Worm (Caenorhabditis elegans) whole organism, L1 larva: Measurements from ENCODE around the gene srh-74.

Experiments used
- F16B12.6 ChIP-seq: fragments of 150-350 bp; optimal IDR thresholded peaks from 2 replicates; lab custom pipeline; 2014; ENCODE audit warnings: missing biosample characterization, missing genetic modification characterization
- alr-1 ChIP-seq: fragments of 200-800 bp; sonication (Bioruptor generic); optimal IDR thresholded peaks from 2 replicates; lab custom pipeline; 2018; ENCODE audit warnings: borderline replicate concordance, mild to moderate bottlenecking, missing genetic modification characterization, missing compliant biosample characterization
- blmp-1 ChIP-seq: fragments of 150-350 bp; optimal IDR thresholded peaks from 2 replicates; lab custom pipeline; 2014; ENCODE audit warnings: missing biosample characterization, missing genetic modification characterization
- efl-3 ChIP-seq: fragments of 200-800 bp; sonication (Bioruptor generic); optimal IDR thresholded peaks from 2 replicates; lab custom pipeline; 2018; ENCODE audit warnings: mild to moderate bottlenecking, missing genetic modification characterization, missing compliant biosample characterization
- egl-27 ChIP-seq, 2 experiments: fragments of 150-350 bp in 1 of 2; sonication (generic microtip); optimal IDR thresholded peaks; 3 replicates each; lab custom pipeline; 2017 to 2018; ENCODE audit warnings: missing biosample characterization in 2 of 2, missing genetic modification characterization in 2 of 2, missing genetic modification reagents in 2 of 2
- ets-5 ChIP-seq: fragments of 200-800 bp; sonication (Bioruptor generic); IDR thresholded peaks from 2 replicates; pipeline ENCODE4 v1.3.6; 2022; ENCODE audit warnings: missing genetic modification characterization, missing compliant biosample characterization
- fkh-4 ChIP-seq: sonication (generic microtip); optimal IDR thresholded peaks from 2 replicates; lab custom pipeline; 2016; ENCODE audit warnings: missing compliant biosample characterization, missing genetic modification characterization, borderline replicate concordance
- hlh-4 ChIP-seq: sonication (generic microtip); optimal IDR thresholded peaks from 2 replicates; lab custom pipeline; 2016; ENCODE audit warnings: mild to moderate bottlenecking, missing genetic modification characterization, missing compliant biosample characterization
- isw-1 ChIP-seq: fragments of 200-800 bp; sonication (Bioruptor generic); IDR thresholded peaks from 2 replicates; pipeline ENCODE4 v1.3.6; 2022; ENCODE audit warnings: missing genetic modification characterization, missing compliant biosample characterization
- jun-1 ChIP-seq: fragments of 150-350 bp; optimal IDR thresholded peaks from 2 replicates; lab custom pipeline; 2014; ENCODE audit warnings: missing biosample characterization, missing genetic modification reagents, missing genetic modification characterization
- lin-13 ChIP-seq: fragments of 150-350 bp; optimal IDR thresholded peaks from 2 replicates; lab custom pipeline; 2014; ENCODE audit warnings: missing biosample characterization, missing genetic modification reagents, missing genetic modification characterization
- lin-35 ChIP-seq, 2 experiments: fragments of 150-350 bp; optimal IDR thresholded peaks; 2 replicates each; lab custom pipeline; 2014; ENCODE audit warnings: missing biosample characterization in 2 of 2, missing genetic modification characterization in 2 of 2, missing genetic modification reagents in 2 of 2
- lin-39 ChIP-seq: fragments of 150-350 bp; optimal IDR thresholded peaks from 2 replicates; lab custom pipeline; 2014; ENCODE audit warnings: missing biosample characterization, missing genetic modification reagents, missing genetic modification characterization
- lir-3 ChIP-seq: sonication (generic microtip); optimal IDR thresholded peaks from 2 replicates; lab custom pipeline; 2016; ENCODE audit warnings: mild to moderate bottlenecking, missing genetic modification characterization, moderate library complexity, missing compliant biosample characterization; ENCODE audit not compliant: poor library complexity
- mef-2 ChIP-seq: fragments of 150-350 bp; optimal IDR thresholded peaks from 2 replicates; lab custom pipeline; 2014; ENCODE audit warnings: missing biosample characterization, missing genetic modification characterization
- mep-1 ChIP-seq: fragments of 150-350 bp; optimal IDR thresholded peaks from 2 replicates; lab custom pipeline; 2014; ENCODE audit warnings: missing biosample characterization, missing genetic modification characterization
- nhr-11 ChIP-seq: fragments of 150-350 bp; optimal IDR thresholded peaks from 2 replicates; lab custom pipeline; 2014; ENCODE audit warnings: missing biosample characterization, missing genetic modification characterization
- nhr-19 ChIP-seq: fragments of 200-800 bp; sonication (Bioruptor generic); conservative IDR thresholded peaks from 2 replicates; pipeline ENCODE4 v1.3.6; 2022; ENCODE audit warnings: missing genetic modification characterization, missing compliant biosample characterization
- nhr-237 ChIP-seq: fragments of 150-350 bp; optimal IDR thresholded peaks from 2 replicates; lab custom pipeline; 2014; ENCODE audit warnings: missing biosample characterization, missing genetic modification characterization
- nhr-28 ChIP-seq: fragments of 150-350 bp; optimal IDR thresholded peaks from 2 replicates; lab custom pipeline; 2014; ENCODE audit warnings: missing biosample characterization, missing genetic modification characterization
- nhr-71 ChIP-seq: sonication (generic microtip); optimal IDR thresholded peaks from 2 replicates; lab custom pipeline; 2016; ENCODE audit warnings: mild to moderate bottlenecking, missing genetic modification characterization, moderate library complexity, missing compliant biosample characterization
- nhr-77 ChIP-seq: fragments of 150-350 bp; optimal IDR thresholded peaks from 2 replicates; lab custom pipeline; 2014; ENCODE audit warnings: missing biosample characterization, missing genetic modification characterization
- nhr-85 ChIP-seq: sonication (generic microtip); peaks from one replicate; lab custom pipeline; 2016; ENCODE audit warnings: missing genetic modification characterization, inconsistent platforms, missing compliant biosample characterization
- rnt-1 ChIP-seq: sonication (generic microtip); optimal IDR thresholded peaks from 2 replicates; lab custom pipeline; 2016; ENCODE audit warnings: mild to moderate bottlenecking, missing genetic modification characterization, moderate library complexity, missing compliant biosample characterization
- snu-23 ChIP-seq: sonication (generic microtip); optimal IDR thresholded peaks from 2 replicates; lab custom pipeline; 2016; ENCODE audit warnings: missing genetic modification characterization, missing compliant biosample characterization
- sptf-1 ChIP-seq: fragments of 150-350 bp; optimal IDR thresholded peaks from 2 replicates; lab custom pipeline; 2014; ENCODE audit warnings: missing biosample characterization, missing genetic modification characterization
- swsn-7 ChIP-seq: sonication (generic microtip); optimal IDR thresholded peaks from 2 replicates; lab custom pipeline; 2016; ENCODE audit warnings: missing genetic modification characterization, missing compliant biosample characterization
- tbx-2 ChIP-seq: sonication (generic microtip); optimal IDR thresholded peaks from 2 replicates; lab custom pipeline; 2016; ENCODE audit warnings: missing genetic modification characterization, missing compliant biosample characterization
- unc-130 ChIP-seq: fragments of 150-350 bp; optimal IDR thresholded peaks from 2 replicates; lab custom pipeline; 2017; ENCODE audit warnings: missing biosample characterization, missing genetic modification characterization, inconsistent platforms
- unc-30 ChIP-seq: sonication (generic microtip); optimal IDR thresholded peaks from 2 replicates; lab custom pipeline; 2017; ENCODE audit warnings: missing biosample characterization, missing genetic modification characterization
- unc-86 ChIP-seq: sonication (generic microtip); optimal IDR thresholded peaks from 2 replicates; lab custom pipeline; 2016; ENCODE audit warnings: missing genetic modification characterization, missing compliant biosample characterization
- unc-98 ChIP-seq: fragments of 200-800 bp; sonication (Bioruptor generic); IDR thresholded peaks from 2 replicates; pipeline ENCODE4 v1.3.6; 2022; ENCODE audit warnings: missing genetic modification characterization, missing compliant biosample characterization
- vab-15 ChIP-seq: sonication (generic microtip); optimal IDR thresholded peaks from 2 replicates; lab custom pipeline; 2017; ENCODE audit warnings: missing genotype, mild to moderate bottlenecking, missing genetic modification characterization, missing compliant biosample characterization
- zag-1 ChIP-seq: fragments of 150-350 bp; optimal IDR thresholded peaks from 2 replicates; lab custom pipeline; 2014; ENCODE audit warnings: missing biosample characterization, missing genetic modification characterization
- zip-4 ChIP-seq: fragments of 200-800 bp; sonication (Bioruptor generic); optimal IDR thresholded peaks from 2 replicates; lab custom pipeline; 2018; ENCODE audit warnings: mild to moderate bottlenecking, missing genetic modification characterization, moderate library complexity, missing compliant biosample characterization
- ztf-11 ChIP-seq, 2 experiments: sonication (generic microtip); optimal IDR thresholded peaks; 2 replicates each; lab custom pipeline; 2016 to 2017; ENCODE audit warnings: missing genetic modification characterization in 2 of 2, missing biosample characterization in 1 of 2, missing compliant biosample characterization in 1 of 2
- ztf-4 ChIP-seq: fragments of 150-350 bp; optimal IDR thresholded peaks from 2 replicates; lab custom pipeline; 2014; ENCODE audit warnings: missing biosample characterization, missing genetic modification characterization

Gene srh-74

ce11 chrV:11057043-11057442, 8.5 kb upstream of the srh-74 start, which contains the start of gene srh-75:
TSS of gene srh-75 (minus strand) at chrV:11057143.
- TF ChIP-seq egl-27 (tag; optimal IDR thresholded peaks at IDR 0.05; lab: Kevin White, UChicago) (no peak), unc-86 (no peak), nhr-85 (tag; lab: Kevin White, UChicago) (no peak), nhr-28 (tag; lab: Kevin White, UChicago) (no peak), unc-98 (no peak), rnt-1 (no peak), isw-1 (GFP tag; lab: Robert Waterston, UW) (no peak), zag-1 (tag; lab: Kevin White, UChicago) (no peak), ets-5 (GFP tag; lab: Robert Waterston, UW) (no peak), blmp-1 (tag; lab: Kevin White, UChicago) (no peak)

DNA sequence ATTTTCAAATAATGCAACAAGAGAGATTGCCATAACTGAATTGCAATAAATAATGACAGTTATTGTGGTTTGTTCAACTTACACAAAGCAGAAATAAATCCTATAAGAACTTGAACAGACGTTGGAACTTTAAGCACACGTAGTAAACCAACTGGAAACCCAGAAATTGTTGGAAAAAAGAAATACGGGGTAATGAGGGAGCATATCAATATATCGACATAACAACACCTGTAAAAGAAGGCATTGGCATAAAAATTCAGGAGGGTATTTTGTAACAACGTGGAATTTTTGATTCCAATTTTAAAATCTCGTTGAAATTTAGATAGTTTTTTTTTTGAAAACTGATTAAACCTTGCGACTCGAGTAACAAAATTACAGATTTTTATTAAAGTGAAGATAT, 7.9 kb upstream of the srh-74 start:
- TF ChIP-seq lin-39 (tag; lab: Kevin White, UChicago) (no peak), mep-1 (tag; lab: Kevin White, UChicago) (no peak), unc-130 (tag; lab: Kevin White, UChicago) (no peak), egl-27 (tag; optimal IDR thresholded peaks at IDR 0.05; lab: Kevin White, UChicago) (no peak), vab-15 (tag; lab: Kevin White, UChicago) (no peak), zip-4 (GFP tag; lab: Kevin White, UChicago) (no peak), lir-3 (tag; lab: Kevin White, UChicago) (no peak), hlh-4 (tag; lab: Kevin White, UChicago) (no peak)

- TF ChIP-seq unc-30 (tag; lab: Kevin White, UChicago) (no peak), swsn-7 (tag; lab: Kevin White, UChicago) (no peak), nhr-71 (tag; lab: Kevin White, UChicago) (no peak), nhr-77 (tag; lab: Kevin White, UChicago) (no peak), sptf-1 (no peak), efl-3 (GFP tag; lab: Kevin White, UChicago) (no peak), lin-13 (GFP tag; lab: Kevin White, UChicago) (no peak), fkh-4 (no peak), blmp-1 (tag; lab: Kevin White, UChicago) (no peak), nhr-237 (no peak), ztf-4 (no peak), nhr-11 (no peak), alr-1 (tag; lab: Kevin White, UChicago) (no peak), ztf-11 (tag; optimal IDR thresholded peaks at IDR 0.05; lab: Kevin White, UChicago) (no peak), nhr-19 (GFP tag; lab: Robert Waterston, UW) (no peak), mef-2 (tag; lab: Kevin White, UChicago) (no peak), jun-1 (tag; lab: Kevin White, UChicago) (no peak), tbx-2 (no peak), F16B12.6 (tag; lab: Kevin White, UChicago) (no peak)
Observed at ce11 chrV:11053827-11054226, 5.2 kb upstream of the srh-74 start, which contains the start of gene T04C12.7. TSS of gene T04C12.7 (plus strand) at chrV:11054127.

ce11 chrV:11051921-11052320, 3.3 kb upstream of the srh-74 start, which contains the start of gene T04C12.33:
TSS of gene T04C12.33 (plus strand) at chrV:11052221.
- TF ChIP-seq blmp-1 (tag; lab: Kevin White, UChicago) (no peak), nhr-71 (tag; lab: Kevin White, UChicago) (peak; percentile 13), lin-35 (GFP tag; optimal IDR thresholded peaks at IDR 0.05; lab: Kevin White, UChicago) (no peak), snu-23 (GFP tag; lab: Kevin White, UChicago) (no peak), nhr-11 (no peak), alr-1 (tag; lab: Kevin White, UChicago) (no peak)
